Fruit fly (Drosophila melanogaster): ENCODE results near the gene Rrp6.

The Rrp6 gene

dm6 chr3R:14864819-14865218 lies 21.2 kb downstream of the Rrp6 start:
- no peak for TF ChIP-seq CG10348 (GFP tag; IDR thresholded peaks at IDR 0.05)
- TF ChIP-seq Ets98B (GFP tag; IDR thresholded peaks at IDR 0.05) = no peak
- no peak for TF ChIP-seq CG17806 (tag; optimal IDR thresholded peaks at IDR 0.05)
- no peak for TF ChIP-seq fd96Ca (GFP tag; IDR thresholded peaks at IDR 0.05)
- TF ChIP-seq Pif1B (GFP tag; optimal IDR thresholded peaks at IDR 0.05) = no peak
- no peak for TF ChIP-seq CG15710 (tag; optimal IDR thresholded peaks at IDR 0.05)
- no peak for TF ChIP-seq Snoo (tag; optimal IDR thresholded peaks at IDR 0.05)
- no peak for TF ChIP-seq EcR (GFP tag; optimal IDR thresholded peaks at IDR 0.05)
- no peak for TF ChIP-seq CG8301 (tag; optimal IDR thresholded peaks at IDR 0.05)
- TF ChIP-seq CG4496 (GFP tag; IDR thresholded peaks at IDR 0.05) = no peak
- no peak for TF ChIP-seq CG32121 (GFP tag; IDR thresholded peaks at IDR 0.05)
- no peak for TF ChIP-seq Pif1A (GFP tag; optimal IDR thresholded peaks at IDR 0.05)

dm6 chr3R:14853767-14854191 lies 32.3 kb downstream of the Rrp6 start:
- TF ChIP-seq Ets98B (GFP tag; IDR thresholded peaks at IDR 0.05) = peak; percentile 74
- peak; percentile 76 for TF ChIP-seq Pif1B (GFP tag; optimal IDR thresholded peaks at IDR 0.05)
- TF ChIP-seq CG15710 (tag; optimal IDR thresholded peaks at IDR 0.05) = no peak
- TF ChIP-seq CG32121 (GFP tag; IDR thresholded peaks at IDR 0.05) = peak; percentile 53
- TF ChIP-seq gl (tag; optimal IDR thresholded peaks at IDR 0.05) = peak; percentile 61
- peak; percentile 46 for TF ChIP-seq CG8301 (tag; optimal IDR thresholded peaks at IDR 0.05)
- TF ChIP-seq CG17806 (tag; optimal IDR thresholded peaks at IDR 0.05) = peak; percentile 0
- TF ChIP-seq CG9948 (tag; optimal IDR thresholded peaks at IDR 0.05) = no peak
- TF ChIP-seq CG8159 (tag; optimal IDR thresholded peaks at IDR 0.05) = no peak
- peak; percentile 35 for TF ChIP-seq CG14655 (GFP tag; optimal IDR thresholded peaks at IDR 0.05)
- peak; percentile 52 for TF ChIP-seq EcR (GFP tag; optimal IDR thresholded peaks at IDR 0.05)
- peak; percentile 77 for TF ChIP-seq Pif1A (GFP tag; optimal IDR thresholded peaks at IDR 0.05)
- TF ChIP-seq Snoo (tag; optimal IDR thresholded peaks at IDR 0.05) = peak; percentile 51
- no peak for TF ChIP-seq CG10348 (GFP tag; IDR thresholded peaks at IDR 0.05)
- TF ChIP-seq CG12605 (GFP tag; IDR thresholded peaks at IDR 0.05) = peak; percentile 54
- no peak for TF ChIP-seq fd96Ca (GFP tag; IDR thresholded peaks at IDR 0.05)
- TF ChIP-seq CG13204 (GFP tag; optimal IDR thresholded peaks at IDR 0.05) = peak; percentile 59
- TF ChIP-seq D1 (tag; optimal IDR thresholded peaks at IDR 0.05) = no peak
- TF ChIP-seq CG4496 (GFP tag; IDR thresholded peaks at IDR 0.05) = peak; percentile 86
- peak; percentile 18 for TF ChIP-seq CG34367 (tag; optimal IDR thresholded peaks at IDR 0.05)
- TF ChIP-seq rn (GFP tag; IDR thresholded peaks at IDR 0.05) = no peak

dm6 chr3R:14852610-14853009 lies 33.4 kb downstream of the Rrp6 start:
- TF ChIP-seq CG10348 (GFP tag; IDR thresholded peaks at IDR 0.05) (no peak), CG8301 (tag; optimal IDR thresholded peaks at IDR 0.05) (no peak), EcR (GFP tag; optimal IDR thresholded peaks at IDR 0.05) (peak; percentile 75), CG15710 (tag; optimal IDR thresholded peaks at IDR 0.05) (peak; percentile 21), CG13204 (GFP tag; optimal IDR thresholded peaks at IDR 0.05) (peak; percentile 53), CG4496 (GFP tag; IDR thresholded peaks at IDR 0.05) (no peak), CG8159 (tag; optimal IDR thresholded peaks at IDR 0.05) (peak; percentile 2), CG9948 (tag; optimal IDR thresholded peaks at IDR 0.05) (no peak), Ets98B (GFP tag; IDR thresholded peaks at IDR 0.05) (no peak)

- TF ChIP-seq gl (tag; optimal IDR thresholded peaks at IDR 0.05) (no peak), CG12605 (GFP tag; IDR thresholded peaks at IDR 0.05) (no peak), Pif1B (GFP tag; optimal IDR thresholded peaks at IDR 0.05) (peak; percentile 59), CG15710 (tag; optimal IDR thresholded peaks at IDR 0.05) (peak; percentile 59), CG9948 (tag; optimal IDR thresholded peaks at IDR 0.05) (peak; percentile 57), rn (GFP tag; IDR thresholded peaks at IDR 0.05) (no peak), CG32121 (GFP tag; IDR thresholded peaks at IDR 0.05) (no peak), CG10348 (GFP tag; IDR thresholded peaks at IDR 0.05) (no peak), CG13204 (GFP tag; optimal IDR thresholded peaks at IDR 0.05) (no peak), D1 (tag; optimal IDR thresholded peaks at IDR 0.05) (peak; percentile 41), fd96Ca (GFP tag; IDR thresholded peaks at IDR 0.05) (no peak), CG4496 (GFP tag; IDR thresholded peaks at IDR 0.05) (no peak), CG17806 (tag; optimal IDR thresholded peaks at IDR 0.05) (peak; percentile 69), CG8301 (tag; optimal IDR thresholded peaks at IDR 0.05) (peak; percentile 50), Snoo (tag; optimal IDR thresholded peaks at IDR 0.05) (no peak), Ets98B (GFP tag; IDR thresholded peaks at IDR 0.05) (no peak), Pif1A (GFP tag; optimal IDR thresholded peaks at IDR 0.05) (peak; percentile 52), EcR (GFP tag; optimal IDR thresholded peaks at IDR 0.05) (no peak), CG14655 (GFP tag; optimal IDR thresholded peaks at IDR 0.05) (peak; percentile 68), CG8159 (tag; optimal IDR thresholded peaks at IDR 0.05) (peak; percentile 66), CG34367 (tag; optimal IDR thresholded peaks at IDR 0.05) (peak; percentile 39)
These were observed 38.2 kb downstream of the Rrp6 start for dm6 chr3R:14847844-14848243.

- TF ChIP-seq CG8159 (tag; optimal IDR thresholded peaks at IDR 0.05) = peak; percentile 42
- TF ChIP-seq CG14655 (GFP tag; optimal IDR thresholded peaks at IDR 0.05) = peak; percentile 85
- TF ChIP-seq CG10348 (GFP tag; IDR thresholded peaks at IDR 0.05) = peak; percentile 35; the same call in 1 of the 2 replicates
- TF ChIP-seq CG34367 (tag; optimal IDR thresholded peaks at IDR 0.05) = peak; percentile 53
- peak; percentile 3 for TF ChIP-seq Snoo (tag; optimal IDR thresholded peaks at IDR 0.05)
- TF ChIP-seq gl (tag; optimal IDR thresholded peaks at IDR 0.05) = no peak
- peak; percentile 73 for TF ChIP-seq Pif1B (GFP tag; optimal IDR thresholded peaks at IDR 0.05)
- peak; percentile 83 for TF ChIP-seq fd96Ca (GFP tag; IDR thresholded peaks at IDR 0.05)
- peak; percentile 59 for TF ChIP-seq rn (GFP tag; IDR thresholded peaks at IDR 0.05)
- TF ChIP-seq CG12605 (GFP tag; IDR thresholded peaks at IDR 0.05) = peak; percentile 40; the same call in 1 of the 2 replicates
- no peak for TF ChIP-seq D1 (tag; optimal IDR thresholded peaks at IDR 0.05)
- peak; percentile 69 for TF ChIP-seq CG17806 (tag; optimal IDR thresholded peaks at IDR 0.05)
- peak; percentile 70 for TF ChIP-seq CG9948 (tag; optimal IDR thresholded peaks at IDR 0.05)
- peak; percentile 73 for TF ChIP-seq CG32121 (GFP tag; IDR thresholded peaks at IDR 0.05)
- TF ChIP-seq Ets98B (GFP tag; IDR thresholded peaks at IDR 0.05) = peak; percentile 86
- peak; percentile 88 for TF ChIP-seq CG4496 (GFP tag; IDR thresholded peaks at IDR 0.05)
- no peak for TF ChIP-seq EcR (GFP tag; optimal IDR thresholded peaks at IDR 0.05)
- no peak for TF ChIP-seq CG13204 (GFP tag; optimal IDR thresholded peaks at IDR 0.05)
- TF ChIP-seq CG8301 (tag; optimal IDR thresholded peaks at IDR 0.05) = peak; percentile 86
- TF ChIP-seq Pif1A (GFP tag; optimal IDR thresholded peaks at IDR 0.05) = peak; percentile 76
- TF ChIP-seq CG15710 (tag; optimal IDR thresholded peaks at IDR 0.05) = no peak
These were observed 39.0 kb downstream of the Rrp6 start for dm6 chr3R:14846924-14847599.

Data from whole organism, pupa.